Fruit fly (Drosophila melanogaster) whole organism, embryonic: Measurements from ENCODE around the gene Kdm3.

Experiments used
- B-H2 ChIP-seq: fragments of 200-800 bp; sonication (Bioruptor generic); optimal IDR thresholded peaks from 2 replicates; lab custom pipeline; 2018; ENCODE audit warnings: missing biosample characterization, mild to moderate bottlenecking, missing genetic modification characterization
- Bdp1 ChIP-seq: fragments of 200-800 bp; sonication (Bioruptor generic); optimal IDR thresholded peaks from 3 replicates; lab custom pipeline; 2016; ENCODE audit warnings: missing biosample characterization, missing genetic modification characterization
- CG10267 ChIP-seq: fragments of 200-800 bp; sonication (Bioruptor generic); optimal IDR thresholded peaks from 2 replicates; lab custom pipeline; 2018; ENCODE audit warnings: missing biosample characterization, mild to moderate bottlenecking, missing genetic modification characterization, moderate library complexity
- CG11398 ChIP-seq: fragments of 200-800 bp; sonication (Bioruptor generic); optimal IDR thresholded peaks from 2 replicates; lab custom pipeline; 2016; ENCODE audit warnings: missing biosample characterization, missing genetic modification characterization
- CG11723 ChIP-seq: fragments of 200-800 bp; sonication (Bioruptor generic); optimal IDR thresholded peaks from 2 replicates; lab custom pipeline; 2017; ENCODE audit warnings: missing biosample characterization, mild to moderate bottlenecking, missing genetic modification characterization
- CG14050 ChIP-seq: fragments of 200-800 bp; sonication (Bioruptor generic); IDR thresholded peaks from 3 replicates; pipeline ENCODE4 v1.3.6; 2022; ENCODE audit warnings: missing biosample characterization, missing genetic modification characterization
- CG14710 ChIP-seq: fragments of 200-800 bp; sonication (Bioruptor generic); optimal IDR thresholded peaks from 3 replicates; lab custom pipeline; 2019; ENCODE audit warnings: missing biosample characterization, mild to moderate bottlenecking, missing genetic modification characterization, moderate library complexity
- CG15514 ChIP-seq: fragments of 200-800 bp; sonication (Bioruptor generic); optimal IDR thresholded peaks from 3 replicates; lab custom pipeline; 2017; ENCODE audit warnings: missing biosample characterization, missing genetic modification characterization, mild to moderate bottlenecking, moderate library complexity, missing genetic modification reagents
- CG17359 ChIP-seq: fragments of 200-800 bp; sonication (Bioruptor generic); optimal IDR thresholded peaks from 3 replicates; lab custom pipeline; 2018; ENCODE audit warnings: missing biosample characterization, mild to moderate bottlenecking, missing genetic modification characterization, moderate library complexity
- CG18599 ChIP-seq: fragments of 200-800 bp; sonication (Bioruptor generic); optimal IDR thresholded peaks from 3 replicates; lab custom pipeline; 2017; ENCODE audit warnings: missing biosample characterization, missing genetic modification characterization, mild to moderate bottlenecking, moderate library complexity, missing genetic modification reagents
- CG18764 ChIP-seq: fragments of 200-800 bp; sonication (Bioruptor generic); optimal IDR thresholded peaks from 3 replicates; lab custom pipeline; 2016; ENCODE audit warnings: missing biosample characterization, missing genetic modification characterization
- CG2116 ChIP-seq: fragments of 200-800 bp; sonication (Bioruptor generic); optimal IDR thresholded peaks from 3 replicates; lab custom pipeline; 2018; ENCODE audit warnings: missing biosample characterization, mild to moderate bottlenecking, missing genetic modification characterization
- CG2129 ChIP-seq: fragments of 200-800 bp; sonication (Bioruptor generic); IDR thresholded peaks from 2 replicates; pipeline ENCODE4 v1.3.6; 2022; ENCODE audit warnings: missing biosample characterization, missing genetic modification characterization; ENCODE audit not compliant: partially characterized antibody
- CG3726 ChIP-seq: fragments of 200-800 bp; sonication (Bioruptor generic); IDR thresholded peaks from 3 replicates; pipeline ENCODE4, ENCODE4 v1.3.6; 2022; ENCODE audit warnings: missing biosample characterization, missing genetic modification characterization
- CG4282 ChIP-seq: fragments of 200-800 bp; sonication (Bioruptor generic); optimal IDR thresholded peaks from 2 replicates; lab custom pipeline; 2016; ENCODE audit warnings: missing biosample characterization, missing genetic modification characterization
- CG4730 ChIP-seq: fragments of 200-800 bp; sonication (Bioruptor generic); IDR thresholded peaks from 2 replicates; pipeline ENCODE4 v1.3.6; 2022; ENCODE audit warnings: missing biosample characterization, missing genetic modification characterization
- CG5953 ChIP-seq: fragments of 200-800 bp; sonication (Bioruptor generic); IDR thresholded peaks from 2 replicates; pipeline ENCODE4 v1.3.6; 2022; ENCODE audit warnings: missing biosample characterization, missing genetic modification characterization
- CG6854 ChIP-seq: fragments of 200-800 bp; sonication (Bioruptor generic); optimal IDR thresholded peaks from 3 replicates; lab custom pipeline; 2017; ENCODE audit warnings: missing biosample characterization, mild to moderate bottlenecking, missing genetic modification characterization
- CG8281 ChIP-seq: fragments of 200-800 bp; sonication (Bioruptor generic); optimal IDR thresholded peaks from 2 replicates; lab custom pipeline; 2018; ENCODE audit warnings: missing biosample characterization, mild to moderate bottlenecking, missing genetic modification characterization, moderate library complexity
- Dfd ChIP-seq, 2 experiments: fragments of >200 bp; optimal IDR thresholded peaks; 2 replicates each; lab custom pipeline; 2017; ENCODE audit warnings: missing biosample characterization in 2 of 2, missing genetic modification characterization in 2 of 2
- H2.0 ChIP-seq: fragments of 200-800 bp; sonication (Bioruptor generic); IDR thresholded peaks from 2 replicates; pipeline ENCODE4 v1.3.6; 2022; ENCODE audit warnings: missing biosample characterization, missing genetic modification characterization
- Hr3 ChIP-seq: fragments of 200-800 bp; sonication (Bioruptor generic); optimal IDR thresholded peaks from 3 replicates; lab custom pipeline; 2016; ENCODE audit warnings: missing biosample characterization, missing genetic modification characterization
- Lhr ChIP-seq: fragments of 200-800 bp; sonication (Bioruptor generic); optimal IDR thresholded peaks from 3 replicates; lab custom pipeline; 2017; ENCODE audit warnings: mild to moderate bottlenecking, missing biosample characterization, missing genetic modification reagents, missing genetic modification characterization
- NFAT ChIP-seq: fragments of 200-800 bp; sonication (Bioruptor generic); IDR thresholded peaks from 2 replicates; pipeline ENCODE4 v1.3.6; 2022; ENCODE audit warnings: missing biosample characterization, missing genetic modification characterization
- Nf-YC ChIP-seq: fragments of 200-800 bp; optimal IDR thresholded peaks from 3 replicates; lab custom pipeline; 2019; ENCODE audit warnings: missing biosample characterization, mild to moderate bottlenecking, missing genetic modification characterization, moderate library complexity
- Poxn ChIP-seq: fragments of 200-800 bp; sonication (Bioruptor generic); IDR thresholded peaks from 2 replicates; pipeline ENCODE4 v1.3.6; 2022; ENCODE audit warnings: missing biosample characterization, missing genetic modification characterization
- Trl ChIP-seq, 3 experiments: fragments of >200 bp in 2 of 3; fragments of 200-800 bp in 1 of 3; sonication (Bioruptor generic) in 1 of 3; optimal IDR thresholded peaks; 2 replicates in 1 of 3; 3 replicates in 2 of 3; lab custom pipeline; 2016 to 2017; ENCODE audit warnings: missing biosample characterization in 1 of 3, missing genetic modification characterization in 1 of 3
- cas ChIP-seq: fragments of 200-800 bp; sonication (Bioruptor generic); IDR thresholded peaks from 2 replicates; pipeline ENCODE4 v1.3.6; 2022; ENCODE audit warnings: missing biosample characterization, missing genetic modification characterization
- cg ChIP-seq: fragments of 200-800 bp; sonication (Bioruptor generic); optimal IDR thresholded peaks from 3 replicates; lab custom pipeline; 2019; ENCODE audit warnings: missing biosample characterization, mild to moderate bottlenecking, missing genetic modification characterization, moderate library complexity
- chinmo ChIP-seq: fragments of 200-800 bp; sonication (Bioruptor generic); IDR thresholded peaks from 4 replicates; pipeline ENCODE4 v1.3.6; 2022; ENCODE audit warnings: missing biosample characterization, missing genetic modification characterization; ENCODE audit not compliant: partially characterized antibody
- crol ChIP-seq: fragments of 200-800 bp; sonication (Bioruptor generic); IDR thresholded peaks from 2 replicates; pipeline ENCODE4 v1.3.6; 2022; ENCODE audit warnings: missing biosample characterization, missing genetic modification characterization
- dimm ChIP-seq: fragments of 200-800 bp; sonication (Bioruptor generic); IDR thresholded peaks from 2 replicates; pipeline ENCODE4 v1.3.6; 2022; ENCODE audit warnings: missing biosample characterization, missing genetic modification characterization
- gcm2 ChIP-seq: fragments of 200-800 bp; sonication (Bioruptor generic); optimal IDR thresholded peaks from 2 replicates; lab custom pipeline; 2016; ENCODE audit warnings: missing biosample characterization, missing genetic modification characterization
- h ChIP-seq: fragments of >200 bp; optimal IDR thresholded peaks from 2 replicates; lab custom pipeline; 2017
- kay ChIP-seq: fragments of 200-800 bp; sonication (Bioruptor generic); optimal IDR thresholded peaks from 2 replicates; lab custom pipeline; 2016; ENCODE audit warnings: missing biosample characterization, missing genetic modification characterization
- knrl ChIP-seq: fragments of 200-800 bp; sonication (Bioruptor generic); IDR thresholded peaks from 3 replicates; pipeline ENCODE4 v1.3.6; 2022; ENCODE audit warnings: missing biosample characterization, missing genetic modification characterization; ENCODE audit not compliant: partially characterized antibody
- lmd ChIP-seq: fragments of 200-800 bp; sonication (Bioruptor generic); IDR thresholded peaks from 2 replicates; pipeline ENCODE4 v1.3.6; 2022; ENCODE audit warnings: missing biosample characterization, missing genetic modification characterization
- lov ChIP-seq, 2 experiments: fragments of 200-800 bp in 1 of 2; fragments of >200 bp in 1 of 2; sonication (Bioruptor generic) in 1 of 2; IDR thresholded peaks in 1 of 2; optimal IDR thresholded peaks in 1 of 2; 2 replicates in 1 of 2; 3 replicates in 1 of 2; pipeline versions ENCODE4 v1.3.6 to Lab custom; 2017 to 2022; ENCODE audit warnings: missing biosample characterization in 1 of 2, missing genetic modification characterization in 1 of 2
- nau ChIP-seq: fragments of 200-800 bp; sonication (Bioruptor generic); optimal IDR thresholded peaks from 3 replicates; lab custom pipeline; 2017; ENCODE audit warnings: missing biosample characterization, mild to moderate bottlenecking, missing genetic modification characterization, missing genetic modification reagents
- pho ChIP-seq: fragments of 200-800 bp; sonication (Bioruptor generic); optimal IDR thresholded peaks from 2 replicates; lab custom pipeline; 2016; ENCODE audit warnings: missing biosample characterization, missing genetic modification characterization
- salm ChIP-seq: fragments of 200-800 bp; sonication (Bioruptor generic); optimal IDR thresholded peaks from 2 replicates; lab custom pipeline; 2018; ENCODE audit warnings: missing biosample characterization, mild to moderate bottlenecking, missing genetic modification characterization
- scrt ChIP-seq: fragments of 200-800 bp; sonication (Bioruptor generic); optimal IDR thresholded peaks from 2 replicates; lab custom pipeline; 2018; ENCODE audit warnings: missing biosample characterization, mild to moderate bottlenecking, missing genetic modification characterization, moderate library complexity
- sim ChIP-seq: fragments of 200-800 bp; sonication (Bioruptor generic); IDR thresholded peaks from 2 replicates; pipeline ENCODE4 v1.3.6; 2022; ENCODE audit warnings: missing biosample characterization, missing genetic modification characterization
- sima ChIP-seq: fragments of 200-800 bp; sonication (Bioruptor generic); optimal IDR thresholded peaks from 2 replicates; lab custom pipeline; 2016; ENCODE audit warnings: missing biosample characterization, missing genetic modification characterization
- so ChIP-seq: fragments of 200-800 bp; sonication (Bioruptor generic); IDR thresholded peaks from 3 replicates; pipeline ENCODE4 v1.3.6; 2022; ENCODE audit warnings: missing biosample characterization, missing genetic modification characterization
- sqz ChIP-seq: fragments of 200-800 bp; sonication (Bioruptor generic); optimal IDR thresholded peaks from 3 replicates; lab custom pipeline; 2018; ENCODE audit warnings: missing biosample characterization, mild to moderate bottlenecking, missing genetic modification characterization
- stwl ChIP-seq: fragments of 200-800 bp; sonication (Bioruptor generic); optimal IDR thresholded peaks from 3 replicates; lab custom pipeline; 2018; ENCODE audit warnings: missing biosample characterization, mild to moderate bottlenecking, missing genetic modification characterization, moderate library complexity
- tio ChIP-seq: fragments of 200-800 bp; sonication (Bioruptor generic); optimal IDR thresholded peaks from 2 replicates; lab custom pipeline; 2017; ENCODE audit warnings: missing biosample characterization, missing genetic modification characterization, inconsistent platforms
- tna ChIP-seq: fragments of 200-800 bp; sonication (Bioruptor generic); IDR thresholded peaks from 2 replicates; pipeline ENCODE4 v1.3.6; 2022; ENCODE audit warnings: missing biosample characterization, missing genetic modification characterization; ENCODE audit not compliant: partially characterized antibody
- z ChIP-seq: fragments of 200-800 bp; sonication (Bioruptor generic); IDR thresholded peaks from 3 replicates; pipeline ENCODE4 v1.3.6; 2022; ENCODE audit warnings: missing biosample characterization, missing genetic modification characterization

The Kdm3 gene

dm6 chr3R:9534125-9534496 lies 18.3 kb downstream of the Kdm3 start (continued):
- TF ChIP-seq lov (optimal IDR thresholded peaks at IDR 0.05; lab: Kevin White, UChicago): no peak
- peak; percentile 89; the same call in 2 of the 3 replicates for TF ChIP-seq lov (GFP tag; IDR thresholded peaks at IDR 0.05; lab: Robert Waterston, UW)
- TF ChIP-seq H2.0: peak; percentile 93
- TF ChIP-seq CG11723: peak; percentile 89
- TF ChIP-seq CG4282 (GFP tag; lab: Kevin White, UChicago): peak; percentile 51
- no peak for TF ChIP-seq CG2129 (GFP tag; lab: Robert Waterston, UW)
- peak; percentile 76 for TF ChIP-seq CG6854 (GFP tag; lab: Kevin White, UChicago)
- TF ChIP-seq CG3726 (GFP tag; lab: Robert Waterston, UW): peak; percentile 85; the same call in 1 of the 3 replicates
- TF ChIP-seq CG17359: peak; percentile 97
- 0 out of 3 replicates have a peak, but pooled peaks have one; percentile 19 for TF ChIP-seq z
- TF ChIP-seq tio: peak; percentile 93
- TF ChIP-seq Lhr (GFP tag; lab: Kevin White, UChicago): peak; percentile 89
- no peak for TF ChIP-seq chinmo (GFP tag; lab: Robert Waterston, UW)
- TF ChIP-seq Trl (optimal IDR thresholded peaks at IDR 0.05; lab: Kevin White, UChicago): no peak
- peak; percentile 88 for TF ChIP-seq Trl (GFP tag; optimal IDR thresholded peaks at IDR 0.05; lab: Kevin White, UChicago)
- TF ChIP-seq CG2116: peak; percentile 60
- no peak for TF ChIP-seq knrl (GFP tag; lab: Robert Waterston, UW)
- peak; percentile 87 for TF ChIP-seq lmd (GFP tag; lab: Robert Waterston, UW)
- TF ChIP-seq gcm2 (GFP tag; lab: Kevin White, UChicago): peak; percentile 50
- TF ChIP-seq CG8281 (tag; lab: Kevin White, UChicago): peak; percentile 70
- TF ChIP-seq CG11398 (GFP tag; lab: Kevin White, UChicago): peak; percentile 94
- TF ChIP-seq Dfd (GFP tag; optimal IDR thresholded peaks at IDR 0.05; lab: Kevin White, UChicago): no peak
- TF ChIP-seq h (lab: Kevin White, UChicago): no peak
- TF ChIP-seq B-H2 (GFP tag; lab: Kevin White, UChicago): peak; percentile 32
- peak; percentile 92 for TF ChIP-seq CG14710
- peak; percentile 37; the same call in 1 of the 2 replicates for TF ChIP-seq Poxn
- peak; percentile 42; the same call in 1 of the 2 replicates for TF ChIP-seq crol (GFP tag; lab: Robert Waterston, UW)
- peak; percentile 88 for TF ChIP-seq CG10267 (tag; lab: Kevin White, UChicago)
- TF ChIP-seq Nf-YC (tag; lab: Kevin White, UChicago): peak; percentile 59
- peak; percentile 78 for TF ChIP-seq NFAT
- peak; percentile 90 for TF ChIP-seq CG5953
- TF ChIP-seq CG15514 (GFP tag; lab: Kevin White, UChicago): peak; percentile 50
- peak; percentile 83 for TF ChIP-seq pho (GFP tag; lab: Kevin White, UChicago)
- peak; percentile 87 for TF ChIP-seq CG18599 (GFP tag; lab: Kevin White, UChicago)
- peak; percentile 84 for TF ChIP-seq CG14050 (GFP tag; lab: Robert Waterston, UW)
- TF ChIP-seq Hr3 (GFP tag; lab: Kevin White, UChicago): peak; percentile 92
- peak; percentile 77 for TF ChIP-seq Bdp1 (GFP tag; lab: Kevin White, UChicago)
- TF ChIP-seq stwl (tag; lab: Kevin White, UChicago): no peak
- TF ChIP-seq tna (GFP tag; lab: Robert Waterston, UW): no peak
- TF ChIP-seq nau (GFP tag; lab: Kevin White, UChicago): peak; percentile 82
- TF ChIP-seq sim (GFP tag; lab: Robert Waterston, UW): peak; percentile 91
- peak; percentile 82 for TF ChIP-seq kay (GFP tag; lab: Kevin White, UChicago)
- TF ChIP-seq dimm (GFP tag; lab: Robert Waterston, UW): peak; percentile 82
- peak; percentile 85 for TF ChIP-seq sima (GFP tag; lab: Kevin White, UChicago)
- TF ChIP-seq salm (tag; lab: Kevin White, UChicago): peak; percentile 94
- TF ChIP-seq sqz (GFP tag; lab: Kevin White, UChicago): peak; percentile 86
- 0 out of 2 replicates have a peak, but pooled peaks have one; percentile 35 for TF ChIP-seq cas (GFP tag; lab: Robert Waterston, UW)
- peak; percentile 90 for TF ChIP-seq so
- peak; percentile 86 for TF ChIP-seq CG4730 (GFP tag; lab: Robert Waterston, UW)
- peak; percentile 81 for TF ChIP-seq scrt (GFP tag; lab: Kevin White, UChicago)
- peak; percentile 88 for TF ChIP-seq CG18764
- TF ChIP-seq cg (GFP tag; lab: Kevin White, UChicago): peak; percentile 23
